Fruit fly (Drosophila melanogaster): ENCODE data around the gene ras.
A peak's percentile ranks its signal among the peaks of the same experiment; 100 is the strongest.

ras gene

DNA sequence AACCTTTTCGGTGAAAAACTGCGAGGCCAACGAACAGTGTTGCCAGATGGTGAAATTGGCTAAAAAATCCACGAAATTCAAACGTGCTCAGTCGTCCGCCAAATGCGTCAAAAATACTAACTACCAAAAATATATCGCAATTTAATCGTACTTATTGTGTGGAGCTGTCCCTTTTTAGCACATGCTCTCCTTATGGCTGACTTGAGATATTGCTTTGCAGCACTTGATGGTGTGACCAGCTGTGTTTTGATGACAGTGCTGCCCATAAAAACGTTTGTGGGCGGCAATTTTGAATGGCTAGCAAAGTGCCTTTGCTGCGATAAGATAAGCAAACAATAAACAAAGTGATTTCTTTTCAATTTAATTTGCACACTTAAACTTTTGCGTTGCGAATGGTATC, 19.9 kb downstream of the ras start, which contains the start of gene Tango5 (continued):
- TF ChIP-seq Bteb2 (GFP tag; optimal IDR thresholded peaks at IDR 0.05): no peak
- no peak for TF ChIP-seq ap (GFP tag; IDR thresholded peaks at IDR 0.05)
- TF ChIP-seq Antp (GFP tag; optimal IDR thresholded peaks at IDR 0.05): no peak
- peak; percentile 69 for TF ChIP-seq nmo (GFP tag; optimal IDR thresholded peaks at IDR 0.05)
- no peak for TF ChIP-seq CG8944 (GFP tag; optimal IDR thresholded peaks at IDR 0.05)
- no peak for TF ChIP-seq Aef1 (GFP tag; IDR thresholded peaks at IDR 0.05)
- no peak for TF ChIP-seq dan (GFP tag; IDR thresholded peaks at IDR 0.05)
- TF ChIP-seq p53 (GFP tag; optimal IDR thresholded peaks at IDR 0.05): peak; percentile 11
- TF ChIP-seq CG15514 (GFP tag; optimal IDR thresholded peaks at IDR 0.05): peak; percentile 58
- TF ChIP-seq Atf6 (GFP tag; IDR thresholded peaks at IDR 0.05): no peak
- TF ChIP-seq unpg (GFP tag; optimal IDR thresholded peaks at IDR 0.05): no peak
- no peak for TF ChIP-seq D19A (tag; optimal IDR thresholded peaks at IDR 0.05)
- peak; percentile 45 for TF ChIP-seq Hmr (GFP tag; optimal IDR thresholded peaks at IDR 0.05)
- TF ChIP-seq stwl (tag; optimal IDR thresholded peaks at IDR 0.05): peak; percentile 84
- TF ChIP-seq pfk (GFP tag; optimal IDR thresholded peaks at IDR 0.05): no peak
- TF ChIP-seq HLHmδ (GFP tag; optimal IDR thresholded peaks at IDR 0.05): no peak
- no peak for TF ChIP-seq ash1 (GFP tag; optimal IDR thresholded peaks at IDR 0.05)
- TF ChIP-seq Doc3 (GFP tag; IDR thresholded peaks at IDR 0.05; ENCODE audit: partially characterized antibody): no peak
- TF ChIP-seq CG16815 (GFP tag; optimal IDR thresholded peaks at IDR 0.05): no peak
- no peak for TF ChIP-seq kay (GFP tag; optimal IDR thresholded peaks at IDR 0.05)
- peak; percentile 20 for TF ChIP-seq CG8924 (tag; optimal IDR thresholded peaks at IDR 0.05)
- TF ChIP-seq onecut (GFP tag; IDR thresholded peaks at IDR 0.05): no peak
- TF ChIP-seq Hr39 (optimal IDR thresholded peaks at IDR 0.05): no peak
- TF ChIP-seq CG11723 (GFP tag; optimal IDR thresholded peaks at IDR 0.05): no peak
- no peak for TF ChIP-seq gcm (GFP tag; optimal IDR thresholded peaks at IDR 0.05)
- peak; percentile 71 for TF ChIP-seq Abd-B (GFP tag; optimal IDR thresholded peaks at IDR 0.05)
- TF ChIP-seq slp2 (GFP tag; optimal IDR thresholded peaks at IDR 0.05): no peak
- no peak for TF ChIP-seq CG30431 (GFP tag; optimal IDR thresholded peaks at IDR 0.05)
- no peak for TF ChIP-seq ken (GFP tag; IDR thresholded peaks at IDR 0.05)
- peak; percentile 76 for TF ChIP-seq BEAF-32 (GFP tag; optimal IDR thresholded peaks at IDR 0.05)
- no peak for TF ChIP-seq schlank (tag; optimal IDR thresholded peaks at IDR 0.05)
- no peak for TF ChIP-seq CG1529 (GFP tag; optimal IDR thresholded peaks at IDR 0.05)
- TF ChIP-seq CG4707 (GFP tag; optimal IDR thresholded peaks at IDR 0.05): no peak
- TF ChIP-seq cg (GFP tag; optimal IDR thresholded peaks at IDR 0.05): no peak
- TF ChIP-seq CG4328 (GFP tag; optimal IDR thresholded peaks at IDR 0.05): no peak
- TF ChIP-seq Rfx (GFP tag; IDR thresholded peaks at IDR 0.05): no peak
- TF ChIP-seq Dad (GFP tag; optimal IDR thresholded peaks at IDR 0.05): no peak
- peak; percentile 94 for TF ChIP-seq Sin3A (optimal IDR thresholded peaks at IDR 0.05)
- TF ChIP-seq CG7928 (GFP tag; optimal IDR thresholded peaks at IDR 0.05): no peak
- no peak for TF ChIP-seq vfl (GFP tag; optimal IDR thresholded peaks at IDR 0.05)
- TF ChIP-seq CG1792 (GFP tag; optimal IDR thresholded peaks at IDR 0.05): no peak
- TF ChIP-seq CG12104 (GFP tag; optimal IDR thresholded peaks at IDR 0.05): peak; percentile 13
- TF ChIP-seq wdn (GFP tag; IDR thresholded peaks at IDR 0.05): no peak
- no peak for TF ChIP-seq B-H2 (GFP tag; optimal IDR thresholded peaks at IDR 0.05)
- TF ChIP-seq nerfin-1 (tag; optimal IDR thresholded peaks at IDR 0.05): no peak
- no peak for TF ChIP-seq bowl (GFP tag; IDR thresholded peaks at IDR 0.05)
- no peak for TF ChIP-seq CG13775 (GFP tag; optimal IDR thresholded peaks at IDR 0.05)
- no peak for TF ChIP-seq dmrt99B (tag; optimal IDR thresholded peaks at IDR 0.05)
- TF ChIP-seq HLH4C (GFP tag; IDR thresholded peaks at IDR 0.05; ENCODE audit: partially characterized antibody): no peak; the same call in 2 of the 3 replicates
- no peak for TF ChIP-seq CG14441 (GFP tag; IDR thresholded peaks at IDR 0.05)
- no peak for TF ChIP-seq CG4730 (GFP tag; IDR thresholded peaks at IDR 0.05)
- no peak for TF ChIP-seq peb (GFP tag; IDR thresholded peaks at IDR 0.05)
- TF ChIP-seq CG2678 (tag; optimal IDR thresholded peaks at IDR 0.05): no peak

All from whole organism, embryonic.